Worm (Caenorhabditis elegans) whole organism, L2 larva: ENCODE measurements around the gene F29A7.6.

ENCODE experiments used
- ZK546.5 ChIP-seq: sonication (generic microtip); optimal IDR thresholded peaks from 2 replicates; lab custom pipeline; 2017; ENCODE audit warnings: missing biosample characterization, missing genetic modification characterization
- aly-2 ChIP-seq: fragments of 150-350 bp; optimal IDR thresholded peaks from 2 replicates; lab custom pipeline; 2014; ENCODE audit warnings: missing biosample characterization, missing genetic modification characterization
- blmp-1 ChIP-seq: sonication (generic microtip); optimal IDR thresholded peaks from 2 replicates; lab custom pipeline; 2017; ENCODE audit warnings: missing genetic modification characterization, mild to moderate bottlenecking, missing compliant biosample characterization, antibody characterized with exemption, moderate library complexity; ENCODE audit not compliant: insufficient read depth
- dmd-4 ChIP-seq: sonication (generic microtip); optimal IDR thresholded peaks from 2 replicates; lab custom pipeline; 2017; ENCODE audit warnings: missing biosample characterization, missing genetic modification characterization
- egl-27 ChIP-seq: sonication (generic microtip); optimal IDR thresholded peaks from 3 replicates; lab custom pipeline; 2017; ENCODE audit warnings: missing biosample characterization, missing genetic modification reagents, missing genetic modification characterization
- elt-3 ChIP-seq: sonication (generic microtip); optimal IDR thresholded peaks from 2 replicates; lab custom pipeline; 2017; ENCODE audit warnings: missing biosample characterization, missing genetic modification characterization
- lin-13 ChIP-seq: fragments of 150-350 bp; optimal IDR thresholded peaks from 2 replicates; lab custom pipeline; 2014; ENCODE audit warnings: missing biosample characterization, missing genetic modification reagents, missing genetic modification characterization
- lsy-2 ChIP-seq, 2 experiments: fragments of 150-350 bp in 1 of 2; sonication (generic microtip) in 1 of 2; optimal IDR thresholded peaks; 2 replicates each; lab custom pipeline; 2014 to 2017; ENCODE audit warnings: missing biosample characterization in 2 of 2, missing genetic modification characterization in 2 of 2
- mdl-1 ChIP-seq, 2 experiments: fragments of 150-350 bp in 1 of 2; sonication (generic microtip) in 1 of 2; optimal IDR thresholded peaks; 2 replicates each; lab custom pipeline; 2017; ENCODE audit warnings: missing biosample characterization in 2 of 2, missing genetic modification characterization in 2 of 2
- nhr-11 ChIP-seq: fragments of 150-350 bp; optimal IDR thresholded peaks from 2 replicates; lab custom pipeline; 2014; ENCODE audit warnings: missing biosample characterization, missing genetic modification characterization
- unc-62 ChIP-seq: fragments of 150-350 bp; optimal IDR thresholded peaks from 2 replicates; lab custom pipeline; 2014; ENCODE audit warnings: missing biosample characterization, missing genetic modification reagents, missing genetic modification characterization

- no peak for TF ChIP-seq nhr-11 (tag; lab: Kevin White, UChicago)
- TF ChIP-seq mdl-1 (tag; optimal IDR thresholded peaks at IDR 0.05; lab: Kevin White, UChicago) = no peak
- TF ChIP-seq dmd-4 (tag; lab: Kevin White, UChicago) = no peak
- TF ChIP-seq aly-2 (tag; lab: Kevin White, UChicago) = no peak
- no peak for TF ChIP-seq blmp-1
- no peak for TF ChIP-seq egl-27 (tag; lab: Kevin White, UChicago)
- TF ChIP-seq lsy-2 (tag; optimal IDR thresholded peaks at IDR 0.05; lab: Kevin White, UChicago) = no peak
- TF ChIP-seq lin-13 (GFP tag; lab: Kevin White, UChicago) = no peak
- no peak for TF ChIP-seq unc-62 (GFP tag; lab: Kevin White, UChicago)
- TF ChIP-seq ZK546.5 (tag; lab: Kevin White, UChicago) = no peak
- no peak for TF ChIP-seq elt-3 (tag; lab: Kevin White, UChicago)
These were observed 35.1 kb downstream of the F29A7.6 start, which contains the start of gene T05A8.3 for ce11 chrII:2717335-2717734.
